Fruit fly (Drosophila melanogaster): ENCODE measurements around the gene CG9399.

Gene CG9399

DNA sequence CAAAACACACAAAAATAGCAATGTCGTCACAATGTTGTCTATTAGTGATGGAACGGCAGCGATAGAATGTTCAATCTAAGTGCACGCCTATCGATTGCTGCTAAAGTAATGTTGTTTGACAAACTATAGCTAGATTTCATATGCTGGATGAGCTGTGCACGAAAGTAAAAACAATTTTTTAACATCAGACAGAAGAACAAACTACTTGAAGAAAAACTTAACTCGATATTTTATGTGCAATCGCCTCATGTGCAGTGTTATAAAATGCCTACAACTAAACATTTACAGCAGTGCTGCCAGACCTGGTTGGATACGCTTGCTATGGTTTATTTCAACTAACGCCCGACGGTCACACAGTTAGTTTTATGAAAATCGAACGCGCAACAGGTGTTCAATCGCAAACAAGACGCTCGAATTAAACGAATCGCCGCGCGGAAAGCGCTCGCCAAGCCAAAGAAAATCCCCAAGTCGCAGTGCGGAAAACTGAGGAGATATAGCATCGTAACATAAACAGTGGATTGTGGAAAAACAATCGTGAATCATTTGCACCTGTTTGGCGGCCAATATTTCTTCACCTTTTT is 17.0 kb upstream of the CG9399 start, which contains the start of the genes bocks and CG8312 (continued):
- TF ChIP-seq cwo (GFP tag; optimal IDR thresholded peaks at IDR 0.05) (peak; percentile 23), Dip3 (GFP tag; optimal IDR thresholded peaks at IDR 0.05) (peak; percentile 45), CG30403 (GFP tag; optimal IDR thresholded peaks at IDR 0.05) (peak; percentile 65), phol (tag; optimal IDR thresholded peaks at IDR 0.05) (peak; percentile 80), Max (GFP tag; optimal IDR thresholded peaks at IDR 0.05) (peak; percentile 76), tx (GFP tag; optimal IDR thresholded peaks at IDR 0.05) (peak; percentile 38), gsb-n (tag; optimal IDR thresholded peaks at IDR 0.05) (peak; percentile 66), Lhr (GFP tag; optimal IDR thresholded peaks at IDR 0.05) (peak; percentile 92), CG34376 (GFP tag; optimal IDR thresholded peaks at IDR 0.05) (peak; percentile 52), lola (GFP tag; optimal IDR thresholded peaks at IDR 0.05) (peak in 1 of 3 experiments; percentile 30), Myb (GFP tag; optimal IDR thresholded peaks at IDR 0.05) (peak; percentile 72), CG4820 (GFP tag; optimal IDR thresholded peaks at IDR 0.05) (peak; percentile 39), NC2β (GFP tag; optimal IDR thresholded peaks at IDR 0.05) (peak; percentile 77), CG3847 (GFP tag; IDR thresholded peaks at IDR 0.05) (no peak), PHDP (tag; optimal IDR thresholded peaks at IDR 0.05) (peak; percentile 14), CG15514 (GFP tag; optimal IDR thresholded peaks at IDR 0.05) (peak; percentile 80), Hmx (GFP tag; optimal IDR thresholded peaks at IDR 0.05) (no peak), CG13894 (tag; optimal IDR thresholded peaks at IDR 0.05) (peak; percentile 70), CG10979 (tag; optimal IDR thresholded peaks at IDR 0.05) (peak; percentile 4), Hmr (GFP tag; optimal IDR thresholded peaks at IDR 0.05) (peak; percentile 73), CG9876 (GFP tag; optimal IDR thresholded peaks at IDR 0.05) (peak; percentile 40), kay (GFP tag; optimal IDR thresholded peaks at IDR 0.05) (peak; percentile 54), NfI (GFP tag; optimal IDR thresholded peaks at IDR 0.05) (peak; percentile 26), abd-A (tag; optimal IDR thresholded peaks at IDR 0.05) (no peak), sima (GFP tag; optimal IDR thresholded peaks at IDR 0.05) (no peak), lbe (GFP tag; optimal IDR thresholded peaks at IDR 0.05) (peak; percentile 33), CG18764 (GFP tag; optimal IDR thresholded peaks at IDR 0.05) (peak; percentile 42), CG10209 (GFP tag; optimal IDR thresholded peaks at IDR 0.05) (peak; percentile 16), CTCF (GFP tag; optimal IDR thresholded peaks at IDR 0.05) (no peak), CG7839 (tag; optimal IDR thresholded peaks at IDR 0.05) (peak; percentile 31), CG17912 (GFP tag; optimal IDR thresholded peaks at IDR 0.05) (peak; percentile 64), scrt (GFP tag; optimal IDR thresholded peaks at IDR 0.05) (peak; percentile 94), CG7786 (GFP tag; optimal IDR thresholded peaks at IDR 0.05) (peak; percentile 48), B-H2 (GFP tag; optimal IDR thresholded peaks at IDR 0.05) (peak; percentile 86), mam (GFP tag; optimal IDR thresholded peaks at IDR 0.05) (peak; percentile 65), CG8089 (GFP tag; optimal IDR thresholded peaks at IDR 0.05) (peak; percentile 12), trh (GFP tag; optimal IDR thresholded peaks at IDR 0.05) (no peak), zfh2 (GFP tag; optimal IDR thresholded peaks at IDR 0.05) (peak; percentile 78), chinmo (GFP tag; IDR thresholded peaks at IDR 0.05; ENCODE audit: partially characterized antibody) (no peak), Side (GFP tag; optimal IDR thresholded peaks at IDR 0.05) (peak; percentile 20), fd3F (GFP tag; optimal IDR thresholded peaks at IDR 0.05) (no peak), CG6854 (GFP tag; optimal IDR thresholded peaks at IDR 0.05) (peak; percentile 1), YL-1 (GFP tag; optimal IDR thresholded peaks at IDR 0.05) (peak; percentile 70), Dip2 (GFP tag; IDR thresholded peaks at IDR 0.05) (no peak), HHEX (GFP tag; optimal IDR thresholded peaks at IDR 0.05) (no peak), Blimp-1 (GFP tag; optimal IDR thresholded peaks at IDR 0.05) (peak; percentile 22), tin (GFP tag; optimal IDR thresholded peaks at IDR 0.05) (peak; percentile 58), Nf-YB (GFP tag; optimal IDR thresholded peaks at IDR 0.05) (peak; percentile 57), zen (tag; optimal IDR thresholded peaks at IDR 0.05) (peak; percentile 26), CrebB (tag; optimal IDR thresholded peaks at IDR 0.05) (peak; percentile 60)

Measured in whole organism, embryonic.